Worm (Caenorhabditis elegans) whole organism, mixed stage, embryonic: ENCODE data around the gene srd-18.

ENCODE experiments used
- bed-3 ChIP-seq: fragments of 200-800 bp; sonication (Bioruptor generic); optimal IDR thresholded peaks from 3 replicates; lab custom pipeline; 2018; ENCODE audit warnings: mild to moderate bottlenecking, missing genetic modification characterization, moderate library complexity, missing compliant biosample characterization
- blmp-1 ChIP-seq: fragments of 150-350 bp; optimal IDR thresholded peaks from 2 replicates; lab custom pipeline; 2014; ENCODE audit warnings: missing biosample characterization, missing genetic modification characterization
- ceh-39 ChIP-seq: fragments of 150-350 bp; optimal IDR thresholded peaks from 2 replicates; lab custom pipeline; 2014; ENCODE audit warnings: missing biosample characterization, missing genetic modification characterization
- lsy-2 ChIP-seq: fragments of 150-350 bp; optimal IDR thresholded peaks from 2 replicates; lab custom pipeline; 2014; ENCODE audit warnings: missing biosample characterization, missing genetic modification characterization
- mab-5 ChIP-seq: fragments of 150-350 bp; optimal IDR thresholded peaks from 2 replicates; lab custom pipeline; 2014; ENCODE audit warnings: missing biosample characterization, missing genetic modification characterization
- nhr-28 ChIP-seq: fragments of 150-350 bp; optimal IDR thresholded peaks from 2 replicates; lab custom pipeline; 2014; ENCODE audit warnings: missing biosample characterization, missing genetic modification characterization
- nhr-76 ChIP-seq: sonication (generic microtip); optimal IDR thresholded peaks from 2 replicates; lab custom pipeline; 2017; ENCODE audit warnings: missing biosample characterization, missing genetic modification characterization
- snpc-4 ChIP-seq: fragments of 150-350 bp; optimal IDR thresholded peaks from 2 replicates; lab custom pipeline; 2014; ENCODE audit warnings: missing biosample characterization, missing genetic modification characterization
- unc-39 ChIP-seq: fragments of 150-350 bp; optimal IDR thresholded peaks from 2 replicates; lab custom pipeline; 2014; ENCODE audit warnings: missing biosample characterization, missing genetic modification characterization
- ztf-11 ChIP-seq: fragments of 150-350 bp; optimal IDR thresholded peaks from 2 replicates; lab custom pipeline; 2014; ENCODE audit warnings: missing biosample characterization, missing genetic modification characterization

- no peak for TF ChIP-seq nhr-28
- TF ChIP-seq ztf-11 (tag; lab: Kevin White, UChicago) = no peak
- peak; percentile 16 for TF ChIP-seq lsy-2 (tag; lab: Kevin White, UChicago)
- TF ChIP-seq bed-3 (GFP tag; lab: Kevin White, UChicago) = no peak
- no peak for TF ChIP-seq snpc-4 (tag; lab: Kevin White, UChicago)
- TF ChIP-seq ceh-39 (tag; lab: Kevin White, UChicago) = no peak
- TF ChIP-seq unc-39 (tag; lab: Kevin White, UChicago) = no peak
- no peak for TF ChIP-seq nhr-76
- TF ChIP-seq mab-5 = no peak
- no peak for TF ChIP-seq blmp-1 (tag; lab: Kevin White, UChicago)
These were observed 35.7 kb downstream of the srd-18 start for ce11 chrV:13390936-13391335.
